Fruit fly (Drosophila melanogaster): ENCODE results near the gene CG13599.

Gene CG13599

DNA sequence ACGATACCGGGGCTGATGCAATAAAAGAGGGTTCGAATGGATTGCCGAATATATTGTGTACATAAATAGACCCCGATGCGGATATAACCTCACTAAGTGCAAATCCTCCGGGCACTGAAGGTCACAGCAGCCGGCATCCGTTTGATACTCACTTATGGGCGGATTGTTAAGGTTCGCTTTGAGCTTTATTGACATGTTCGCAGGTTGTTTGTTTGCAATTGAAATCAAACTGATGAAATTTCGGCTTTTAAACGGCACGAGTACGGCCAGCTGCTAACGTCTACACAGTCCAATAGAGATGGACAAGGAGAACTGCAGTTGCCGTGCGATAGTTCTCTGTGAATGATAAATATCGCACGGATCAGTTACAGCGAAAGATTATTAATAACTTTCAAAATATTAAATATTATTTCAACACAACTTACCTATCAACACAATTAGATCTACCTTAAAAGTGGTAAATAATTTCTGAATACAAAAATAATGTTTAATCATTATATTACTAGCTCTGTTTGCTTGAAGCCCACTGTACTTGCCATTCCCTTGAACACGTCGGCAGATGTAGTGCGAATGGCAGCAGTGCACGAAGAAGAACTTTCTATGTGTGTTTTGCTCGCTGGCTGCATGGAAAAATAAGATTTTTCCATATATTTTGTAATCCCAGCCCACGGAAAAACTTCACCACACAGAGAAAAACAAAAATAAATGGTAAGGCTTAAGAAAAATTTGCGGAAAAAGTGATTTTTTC lies 26.8 kb downstream of the CG13599 start, which contains the start of the genes GluProRS and AP-1sigma (continued):
- TF ChIP-seq NFAT (GFP tag; IDR thresholded peaks at IDR 0.05) (peak; percentile 95), odd (GFP tag; optimal IDR thresholded peaks at IDR 0.05) (peak; percentile 63), Bdp1 (GFP tag; optimal IDR thresholded peaks at IDR 0.05) (peak; percentile 72), CG8281 (tag; optimal IDR thresholded peaks at IDR 0.05) (peak; percentile 52), dpn (GFP tag; optimal IDR thresholded peaks at IDR 0.05) (peak; percentile 89 to 94), bsh (GFP tag; optimal IDR thresholded peaks at IDR 0.05) (peak in 1 of 2 experiments; percentile 87), CG42726 (GFP tag; IDR thresholded peaks at IDR 0.05; ENCODE audit: partially characterized antibody) (peak; percentile 91), pb (GFP tag; optimal IDR thresholded peaks at IDR 0.05) (peak; percentile 47), Six4 (GFP tag; optimal IDR thresholded peaks at IDR 0.05) (peak; percentile 87), CG12769 (tag; optimal IDR thresholded peaks at IDR 0.05) (peak; percentile 91), Fer1 (GFP tag; optimal IDR thresholded peaks at IDR 0.05) (peak; percentile 83), CG7556 (GFP tag; optimal IDR thresholded peaks at IDR 0.05) (peak; percentile 82), lilli (GFP tag; optimal IDR thresholded peaks at IDR 0.05) (peak; percentile 95), CG13424 (tag; optimal IDR thresholded peaks at IDR 0.05) (peak; percentile 91), lola (GFP tag; optimal IDR thresholded peaks at IDR 0.05) (peak in 1 of 3 experiments; percentile 85), Hand (GFP tag; optimal IDR thresholded peaks at IDR 0.05) (peak; percentile 58), mirr (GFP tag; optimal IDR thresholded peaks at IDR 0.05) (peak; percentile 70), Aef1 (GFP tag; IDR thresholded peaks at IDR 0.05) (peak; percentile 95), CG4328 (GFP tag; optimal IDR thresholded peaks at IDR 0.05) (peak; percentile 85), btn (GFP tag; optimal IDR thresholded peaks at IDR 0.05) (peak; percentile 42), CG12659 (GFP tag; optimal IDR thresholded peaks at IDR 0.05) (peak; percentile 94), CG17186 (GFP tag; optimal IDR thresholded peaks at IDR 0.05) (peak; percentile 58), MBD-R2 (GFP tag; IDR thresholded peaks at IDR 0.05) (peak; percentile 95), knrl (GFP tag; IDR thresholded peaks at IDR 0.05; ENCODE audit: partially characterized antibody) (peak; percentile 97), Antp (GFP tag; optimal IDR thresholded peaks at IDR 0.05) (peak; percentile 74), H2.0 (GFP tag; IDR thresholded peaks at IDR 0.05) (peak; percentile 97), CG10431 (GFP tag; optimal IDR thresholded peaks at IDR 0.05) (peak; percentile 15), CG14710 (tag; optimal IDR thresholded peaks at IDR 0.05) (peak; percentile 92), Scr (GFP tag; IDR thresholded peaks at IDR 0.05; ENCODE audit: partially characterized antibody) (peak; percentile 97), Atf3 (GFP tag; optimal IDR thresholded peaks at IDR 0.05) (peak; percentile 78), ERR (GFP tag; optimal IDR thresholded peaks at IDR 0.05) (peak; percentile 66), CG1233 (GFP tag; optimal IDR thresholded peaks at IDR 0.05) (peak; percentile 83), CG4707 (GFP tag; optimal IDR thresholded peaks at IDR 0.05) (peak; percentile 96), CG10654 (GFP tag; optimal IDR thresholded peaks at IDR 0.05) (peak; percentile 92), shn (GFP tag; optimal IDR thresholded peaks at IDR 0.05) (peak; percentile 71), CG2712 (tag; optimal IDR thresholded peaks at IDR 0.05) (peak; percentile 92), CG9727 (GFP tag; optimal IDR thresholded peaks at IDR 0.05) (peak; percentile 93), CG6765 (GFP tag; optimal IDR thresholded peaks at IDR 0.05) (peak; percentile 49), Elba2 (GFP tag; optimal IDR thresholded peaks at IDR 0.05) (peak; percentile 73), tgo (GFP tag; IDR thresholded peaks at IDR 0.05) (peak; percentile 98), Poxn (GFP tag; IDR thresholded peaks at IDR 0.05) (peak; percentile 87), CG1529 (GFP tag; optimal IDR thresholded peaks at IDR 0.05) (peak; percentile 75), nerfin-2 (GFP tag; IDR thresholded peaks at IDR 0.05; ENCODE audit: partially characterized antibody) (peak; percentile 88), CG8290 (GFP tag; optimal IDR thresholded peaks at IDR 0.05) (peak; percentile 82), CG8290 (tag; optimal IDR thresholded peaks at IDR 0.05) (peak in 1 of 2 experiments; percentile 82), Kr (GFP tag; optimal IDR thresholded peaks at IDR 0.05) (no peak), crp (GFP tag; optimal IDR thresholded peaks at IDR 0.05) (peak; percentile 4 to 78), Jarid2 (GFP tag; optimal IDR thresholded peaks at IDR 0.05) (peak; percentile 58)
